Worm (Caenorhabditis elegans) whole organism, L2 larva: ENCODE results near the gene ZC487.2.

Source experiments
- ama-1 ChIP-seq: fragments of 150-350 bp; optimal IDR thresholded peaks from 2 replicates; lab custom pipeline; 2018; ENCODE audit warnings: inconsistent platforms
- blmp-1 ChIP-seq: sonication (generic microtip); optimal IDR thresholded peaks from 2 replicates; lab custom pipeline; 2017; ENCODE audit warnings: missing genetic modification characterization, mild to moderate bottlenecking, missing compliant biosample characterization, antibody characterized with exemption, moderate library complexity; ENCODE audit not compliant: insufficient read depth
- elt-3 ChIP-seq: sonication (generic microtip); optimal IDR thresholded peaks from 2 replicates; lab custom pipeline; 2017; ENCODE audit warnings: missing biosample characterization, missing genetic modification characterization
- nhr-12 ChIP-seq: fragments of 150-350 bp; optimal IDR thresholded peaks from 2 replicates; lab custom pipeline; 2014; ENCODE audit warnings: missing biosample characterization, missing genetic modification characterization
- nhr-23 ChIP-seq: fragments of 150-350 bp; optimal IDR thresholded peaks from 2 replicates; lab custom pipeline; 2014; ENCODE audit warnings: missing biosample characterization, missing genetic modification reagents, missing genetic modification characterization
- nhr-237 ChIP-seq: fragments of 150-350 bp; optimal IDR thresholded peaks from 2 replicates; lab custom pipeline; 2014; ENCODE audit warnings: missing biosample characterization, missing genetic modification characterization
- nhr-25 ChIP-seq: fragments of 150-350 bp; sonication (generic microtip); optimal IDR thresholded peaks from 3 replicates; lab custom pipeline; 2014; ENCODE audit warnings: missing biosample characterization, missing genetic modification characterization
- skn-1 ChIP-seq: sonication (generic microtip); optimal IDR thresholded peaks from 2 replicates; lab custom pipeline; 2017; ENCODE audit warnings: missing biosample characterization, missing genetic modification characterization
- snpc-4 ChIP-seq: fragments of 150-350 bp; optimal IDR thresholded peaks from 2 replicates; lab custom pipeline; 2014; ENCODE audit warnings: missing biosample characterization, missing genetic modification characterization
- unc-62 ChIP-seq: fragments of 150-350 bp; optimal IDR thresholded peaks from 2 replicates; lab custom pipeline; 2014; ENCODE audit warnings: missing biosample characterization, missing genetic modification reagents, missing genetic modification characterization

DNA sequence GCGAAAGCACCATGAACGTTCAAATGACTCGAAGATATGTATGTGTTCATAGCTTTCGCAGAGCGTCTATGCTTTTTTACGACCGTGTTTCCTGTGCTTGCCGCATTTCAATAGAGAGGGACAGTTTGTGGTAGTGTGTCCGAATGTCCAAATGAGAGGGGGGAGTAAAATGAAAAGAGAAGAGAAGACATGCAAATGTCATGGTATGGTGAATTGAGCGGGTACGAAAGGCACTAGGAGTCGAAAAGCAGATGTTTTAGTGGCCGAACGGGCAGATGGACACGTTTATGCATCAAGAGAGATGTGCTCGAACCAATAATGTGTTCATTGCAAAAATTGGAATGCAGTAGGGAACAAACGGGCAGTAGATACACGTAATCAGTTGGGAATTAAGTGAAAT, 36.8 kb downstream of the ZC487.2 start:
- TF ChIP-seq nhr-25 (tag; lab: Kevin White, UChicago) (no peak), skn-1 (tag; lab: Kevin White, UChicago) (no peak), elt-3 (tag; lab: Kevin White, UChicago) (no peak), nhr-23 (tag; lab: Kevin White, UChicago) (no peak), blmp-1 (tag; lab: Kevin White, UChicago) (no peak), ama-1 (lab: Kevin White, UChicago) (no peak), nhr-12 (tag; lab: Kevin White, UChicago) (no peak), unc-62 (GFP tag; lab: Kevin White, UChicago) (no peak), snpc-4 (no peak), nhr-237 (no peak)
